Fruit fly (Drosophila melanogaster): ENCODE data around the gene CG13995.

Gene CG13995

dm6 chr2L:6053874-6054469, at the start of gene CG13995:
CG13995 (plus strand) TSS chr2L:6054302.
- no peak for TF ChIP-seq CG8478 (optimal IDR thresholded peaks at IDR 0.05)
- TF ChIP-seq CTCF (optimal IDR thresholded peaks at IDR 0.05): no peak

dm6 chr2L:6006508-6007232, 47.4 kb upstream of the CG13995 start, which contains the start of gene Gal:
Gal (minus strand) TSS chr2L:6006827.
- TF ChIP-seq CG8478 (optimal IDR thresholded peaks at IDR 0.05) (no peak), CTCF (optimal IDR thresholded peaks at IDR 0.05) (no peak)

- TF ChIP-seq CG8478 (optimal IDR thresholded peaks at IDR 0.05) (no peak), CTCF (optimal IDR thresholded peaks at IDR 0.05) (no peak)
Measured at dm6 chr2L:6012303-6013070, 41.6 kb upstream of the CG13995 start, which contains the start of gene CG9098. CG9098 (minus strand) TSS chr2L:6012338.

- TF ChIP-seq CG8478 (optimal IDR thresholded peaks at IDR 0.05) (no peak), CTCF (optimal IDR thresholded peaks at IDR 0.05) (peak; percentile 24 to 34)
Measured at dm6 chr2L:6013071-6013417, 41.1 kb upstream of the CG13995 start.

dm6 chr2L:6019352-6020131, 34.6 kb upstream of the CG13995 start, which contains the start of gene H2.0:
H2.0 (minus strand) TSS chr2L:6019402.
- no peak for TF ChIP-seq CTCF (optimal IDR thresholded peaks at IDR 0.05)
- no peak for TF ChIP-seq CG8478 (optimal IDR thresholded peaks at IDR 0.05)

- TF ChIP-seq CG8478 (optimal IDR thresholded peaks at IDR 0.05) (no peak), CTCF (optimal IDR thresholded peaks at IDR 0.05) (no peak)
Measured at dm6 chr2L:6020535-6020934, 33.6 kb upstream of the CG13995 start, which contains the start of gene CG13996. CG13996 (plus strand) TSS chr2L:6020835.

DNA sequence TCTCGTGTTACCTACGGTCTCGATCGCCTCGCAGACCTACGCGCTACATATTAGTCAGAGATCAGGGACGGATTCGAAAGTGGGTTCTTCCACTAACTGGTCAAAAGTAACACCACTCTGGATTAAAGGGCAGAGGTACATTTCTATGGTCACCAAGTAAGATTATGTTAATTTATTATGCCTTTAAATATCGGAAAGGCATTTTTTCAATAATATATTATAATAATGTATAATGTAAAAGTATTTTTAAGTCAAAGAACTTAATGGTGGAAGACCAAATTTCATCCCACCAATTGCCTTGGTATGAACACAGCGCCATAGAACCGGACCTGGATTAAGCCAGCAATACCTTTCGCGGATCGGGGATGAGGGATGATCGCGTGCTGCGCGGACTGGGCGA, 31.3 kb upstream of the CG13995 start:
- TF ChIP-seq CTCF (optimal IDR thresholded peaks at IDR 0.05) (no peak), CG8478 (optimal IDR thresholded peaks at IDR 0.05) (no peak)

dm6 chr2L:6024345-6024907, 29.7 kb upstream of the CG13995 start, which contains the start of gene CG9107:
CG9107 (minus strand) TSS chr2L:6024539.
- TF ChIP-seq CG8478 (optimal IDR thresholded peaks at IDR 0.05) (no peak), CTCF (optimal IDR thresholded peaks at IDR 0.05) (peak in 1 of 2 experiments; percentile 37)

dm6 chr2L:6028712-6029111, 25.4 kb upstream of the CG13995 start:
- TF ChIP-seq CG8478 (optimal IDR thresholded peaks at IDR 0.05): no peak
- TF ChIP-seq CTCF (optimal IDR thresholded peaks at IDR 0.05): no peak

DNA sequence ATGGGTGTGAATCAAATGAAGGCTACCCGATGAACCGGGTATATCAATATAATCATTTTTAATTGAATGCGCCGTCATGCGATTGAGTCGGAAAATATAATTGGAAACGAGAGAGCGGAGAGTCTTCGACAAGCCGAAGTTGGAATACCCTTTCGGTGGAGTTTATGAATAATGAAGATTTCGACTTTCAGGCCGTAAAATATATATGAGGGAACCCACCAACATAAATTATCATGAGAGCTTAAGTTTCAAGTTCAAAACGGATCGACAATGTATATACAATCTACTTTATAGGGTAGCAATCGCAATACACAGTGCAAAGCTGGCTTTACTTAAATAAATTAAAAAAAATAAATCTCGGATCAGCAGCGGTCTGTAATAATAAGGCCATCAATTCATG, 22.3 kb upstream of the CG13995 start:
- TF ChIP-seq CG8478 (optimal IDR thresholded peaks at IDR 0.05) (no peak), CTCF (optimal IDR thresholded peaks at IDR 0.05) (no peak)

DNA sequence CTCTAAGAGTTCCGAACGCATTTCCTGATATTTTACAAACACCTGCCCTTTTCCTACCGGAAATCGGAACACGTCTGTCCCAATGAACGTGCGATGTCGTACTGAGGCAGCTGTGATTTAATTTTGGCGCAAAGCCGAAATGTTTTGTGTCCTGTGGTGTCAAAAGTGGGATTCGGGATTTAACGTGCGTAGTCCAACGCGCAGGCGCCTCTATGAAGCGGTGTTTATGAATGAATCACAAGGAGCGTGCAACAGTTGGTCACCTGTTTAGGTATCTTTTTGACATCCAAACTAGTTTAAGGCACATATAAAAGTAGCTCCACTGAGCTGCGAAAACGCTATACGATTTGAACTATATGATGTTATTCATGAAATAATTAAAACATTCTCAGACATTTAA, 19.8 kb upstream of the CG13995 start, which contains the start of gene CG9109:
Gene CG9109, minus strand, starts transcription at position 80 of the 400 bp plus-strand sequence.
- no peak for TF ChIP-seq CG8478 (optimal IDR thresholded peaks at IDR 0.05)

dm6 chr2L:6035155-6035554, 18.9 kb upstream of the CG13995 start:
- no peak for TF ChIP-seq CG8478 (optimal IDR thresholded peaks at IDR 0.05)
- no peak for TF ChIP-seq CTCF (optimal IDR thresholded peaks at IDR 0.05)

dm6 chr2L:6036710-6037109, 17.4 kb upstream of the CG13995 start, which contains the start of gene mtm:
mtm (minus strand) TSS chr2L:6037015.
- no peak for TF ChIP-seq CTCF (optimal IDR thresholded peaks at IDR 0.05)
- TF ChIP-seq CG8478 (optimal IDR thresholded peaks at IDR 0.05): no peak

DNA sequence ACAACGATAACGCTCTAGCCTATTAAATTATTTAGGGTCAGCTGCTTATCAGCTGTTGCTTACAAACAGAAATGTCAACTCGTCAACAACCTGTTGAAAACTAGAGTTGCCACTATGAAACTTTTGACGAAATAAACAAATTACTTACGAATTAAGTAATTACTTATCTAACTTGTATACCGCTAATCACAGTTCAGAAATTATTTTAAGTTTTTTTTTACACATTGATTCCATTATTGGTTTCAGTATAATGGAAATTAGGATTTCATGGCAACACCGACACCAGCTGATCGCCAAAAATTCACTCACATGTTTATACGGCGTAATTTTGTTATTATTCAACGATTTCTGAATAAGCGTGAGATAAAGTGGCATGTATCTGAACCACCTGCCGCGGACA, 16.3 kb upstream of the CG13995 start, which contains the start of the genes CG9117 and CG31643:
Gene CG9117, minus strand, starts transcription at position 73 of the 400 bp plus-strand sequence.
Gene CG31643, plus strand, starts transcription at position 288 of the 400 bp plus-strand sequence.
- TF ChIP-seq CG8478 (optimal IDR thresholded peaks at IDR 0.05): no peak
- TF ChIP-seq CTCF (optimal IDR thresholded peaks at IDR 0.05): no peak
